Worm (Caenorhabditis elegans) whole organism, L2 larva: ENCODE data around the gene T20D3.14.

ENCODE experiments used
- aly-2 ChIP-seq: fragments of 150-350 bp; optimal IDR thresholded peaks from 2 replicates; lab custom pipeline; 2014; ENCODE audit warnings: missing biosample characterization, missing genetic modification characterization
- elt-3 ChIP-seq: sonication (generic microtip); optimal IDR thresholded peaks from 2 replicates; lab custom pipeline; 2017; ENCODE audit warnings: missing biosample characterization, missing genetic modification characterization
- lsy-2 ChIP-seq, 2 experiments: fragments of 150-350 bp in 1 of 2; sonication (generic microtip) in 1 of 2; optimal IDR thresholded peaks; 2 replicates each; lab custom pipeline; 2014 to 2017; ENCODE audit warnings: missing biosample characterization in 2 of 2, missing genetic modification characterization in 2 of 2
- mdl-1 ChIP-seq, 2 experiments: fragments of 150-350 bp in 1 of 2; sonication (generic microtip) in 1 of 2; optimal IDR thresholded peaks; 2 replicates each; lab custom pipeline; 2017; ENCODE audit warnings: missing biosample characterization in 2 of 2, missing genetic modification characterization in 2 of 2
- nhr-237 ChIP-seq: fragments of 150-350 bp; optimal IDR thresholded peaks from 2 replicates; lab custom pipeline; 2014; ENCODE audit warnings: missing biosample characterization, missing genetic modification characterization
- nhr-77 ChIP-seq: fragments of 150-350 bp; optimal IDR thresholded peaks from 2 replicates; lab custom pipeline; 2014; ENCODE audit warnings: missing biosample characterization, missing genetic modification characterization
- sma-3 ChIP-seq: sonication (generic microtip); optimal IDR thresholded peaks from 2 replicates; lab custom pipeline; 2016; ENCODE audit warnings: missing genetic modification reagents, missing genetic modification characterization, missing compliant biosample characterization
- snpc-4 ChIP-seq: fragments of 150-350 bp; optimal IDR thresholded peaks from 2 replicates; lab custom pipeline; 2014; ENCODE audit warnings: missing biosample characterization, missing genetic modification characterization
- unc-39 ChIP-seq: fragments of 150-350 bp; optimal IDR thresholded peaks from 2 replicates; lab custom pipeline; 2014; ENCODE audit warnings: missing biosample characterization, missing genetic modification characterization
- unc-62 ChIP-seq: fragments of 150-350 bp; optimal IDR thresholded peaks from 2 replicates; lab custom pipeline; 2014; ENCODE audit warnings: missing biosample characterization, missing genetic modification reagents, missing genetic modification characterization
- ztf-11 ChIP-seq: sonication (generic microtip); optimal IDR thresholded peaks from 2 replicates; lab custom pipeline; 2017; ENCODE audit warnings: missing biosample characterization, missing genetic modification characterization

DNA sequence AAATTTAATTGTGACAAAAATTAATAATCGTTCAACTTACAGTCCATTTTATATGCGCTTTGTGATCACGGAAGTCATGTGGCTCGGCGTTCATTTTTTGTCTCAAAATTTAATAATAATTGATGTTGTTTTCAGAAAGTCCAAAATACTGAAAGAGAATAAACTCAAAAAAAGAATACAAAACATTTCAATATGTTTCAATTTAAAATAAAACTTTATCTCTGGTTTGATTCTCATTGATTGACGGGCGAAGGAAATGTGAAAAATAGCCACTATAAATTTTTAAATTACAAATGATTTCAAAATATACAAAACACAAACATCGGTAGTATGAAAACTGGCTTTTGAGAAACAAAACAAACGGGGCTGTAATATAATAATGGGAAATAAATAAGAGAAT is 3.5 kb upstream of the T20D3.14 start, which contains the start of gene T20D3.6:
- no peak for TF ChIP-seq ztf-11 (tag; lab: Kevin White, UChicago)
- no peak for TF ChIP-seq mdl-1 (tag; optimal IDR thresholded peaks at IDR 0.05; lab: Kevin White, UChicago)
- TF ChIP-seq aly-2 (tag; lab: Kevin White, UChicago), result no peak
- TF ChIP-seq elt-3, result no peak
- no peak for TF ChIP-seq nhr-237
- TF ChIP-seq snpc-4, result no peak
- no peak for TF ChIP-seq lsy-2 (tag; optimal IDR thresholded peaks at IDR 0.05; lab: Kevin White, UChicago)
- no peak for TF ChIP-seq unc-39 (tag; lab: Kevin White, UChicago)
- TF ChIP-seq sma-3 (GFP tag; lab: Kevin White, UChicago), result no peak
- no peak for TF ChIP-seq nhr-77 (tag; lab: Kevin White, UChicago)
- no peak for TF ChIP-seq unc-62 (GFP tag; lab: Kevin White, UChicago)
